Fruit fly (Drosophila melanogaster) Kc167 (cell line): Measurements from ENCODE around the gene obst-H.

Experiments used
- Sin3A ChIP-seq: fragments of >200 bp; optimal IDR thresholded peaks from 2 replicates; lab custom pipeline; 2018; ENCODE audit warnings: missing external identifiers
- h ChIP-seq: fragments of >200 bp; optimal IDR thresholded peaks from 3 replicates; lab custom pipeline; 2018; ENCODE audit warnings: missing external identifiers
- insv ChIP-seq: fragments of >200 bp; optimal IDR thresholded peaks from 3 replicates; lab custom pipeline; 2018; ENCODE audit warnings: missing external identifiers

- TF ChIP-seq Sin3A (no peak), insv (lab: Kevin White, UChicago) (no peak), h (lab: Kevin White, UChicago) (no peak)
Observed at dm6 chr3L:15543467-15543866, 14.4 kb upstream of the obst-H start.
